Worm (Caenorhabditis elegans) whole organism, young adult: ENCODE measurements around the gene rpl-5.

ENCODE experiments used
- B0019.2 ChIP-seq: fragments of 200-800 bp; sonication (Bioruptor generic); conservative IDR thresholded peaks from 2 replicates; pipeline ENCODE4 v1.3.6; 2022; ENCODE audit warnings: missing genetic modification reagents, missing genetic modification characterization, missing compliant biosample characterization
- C06A6.2 ChIP-seq: fragments of 200-800 bp; sonication (Bioruptor generic); conservative IDR thresholded peaks from 2 replicates; pipeline ENCODE4 v1.3.6; 2022; ENCODE audit warnings: missing genetic modification characterization, missing compliant biosample characterization
- D2030.7 ChIP-seq: fragments of 200-800 bp; sonication (Bioruptor generic); IDR thresholded peaks from 2 replicates; pipeline ENCODE4 v1.3.6; 2022; ENCODE audit warnings: missing genetic modification reagents, missing genetic modification characterization, missing compliant biosample characterization
- F10E7.11 ChIP-seq: sonication (generic microtip); optimal IDR thresholded peaks from 2 replicates; lab custom pipeline; 2017; ENCODE audit warnings: mild to moderate bottlenecking, missing genetic modification characterization, moderate library complexity, missing compliant biosample characterization
- F23B12.7 ChIP-seq: sonication (generic microtip); optimal IDR thresholded peaks from 2 replicates; lab custom pipeline; 2017; ENCODE audit warnings: missing genetic modification characterization, mild to moderate bottlenecking, missing compliant biosample characterization, antibody characterized with exemption, moderate library complexity; ENCODE audit not compliant: insufficient read depth
- F39B2.1 ChIP-seq: fragments of 200-800 bp; sonication (Bioruptor generic); IDR thresholded peaks from 2 replicates; pipeline ENCODE4 v1.3.6; 2022; ENCODE audit warnings: missing genetic modification reagents, missing genetic modification characterization, missing compliant biosample characterization
- F57A8.1 ChIP-seq: fragments of 200-800 bp; sonication (Bioruptor generic); optimal IDR thresholded peaks from 2 replicates; lab custom pipeline; 2018; ENCODE audit warnings: mild to moderate bottlenecking, missing genetic modification characterization, moderate library complexity, missing compliant biosample characterization
- F57C9.4 ChIP-seq: sonication (generic microtip); optimal IDR thresholded peaks from 2 replicates; lab custom pipeline; 2017; ENCODE audit warnings: mild to moderate bottlenecking, missing genetic modification characterization, missing compliant biosample characterization
- T26A5.8 ChIP-seq: sonication (generic microtip); optimal IDR thresholded peaks from 2 replicates; lab custom pipeline; 2016; ENCODE audit warnings: missing genetic modification characterization, missing compliant biosample characterization
- Y53F4B.3 ChIP-seq: fragments of 200-800 bp; sonication (Bioruptor generic); IDR thresholded peaks from 2 replicates; pipeline ENCODE4 v1.3.6; 2022; ENCODE audit warnings: missing genetic modification reagents, missing genetic modification characterization, missing compliant biosample characterization
- Y53G8AR.9 ChIP-seq: fragments of 200-800 bp; sonication (Bioruptor generic); conservative IDR thresholded peaks from 2 replicates; pipeline ENCODE4 v1.3.6; 2022; ENCODE audit warnings: missing genetic modification reagents, missing genetic modification characterization, missing compliant biosample characterization
- Y56A3A.18 ChIP-seq: fragments of 200-800 bp; sonication (Bioruptor generic); IDR thresholded peaks from 2 replicates; pipeline ENCODE4 v1.3.6; 2022; ENCODE audit warnings: missing genetic modification reagents, missing genetic modification characterization, missing compliant biosample characterization
- Y67H2A.10 ChIP-seq: fragments of 200-800 bp; sonication (Bioruptor generic); conservative IDR thresholded peaks from 2 replicates; pipeline ENCODE4 v1.3.6; 2022; ENCODE audit warnings: missing genetic modification reagents, missing genetic modification characterization, missing compliant biosample characterization
- Y95B8A.8 ChIP-seq: fragments of 200-800 bp; sonication (Bioruptor generic); IDR thresholded peaks from 2 replicates; pipeline ENCODE4 v1.3.6; 2022; ENCODE audit warnings: missing genetic modification reagents, missing genetic modification characterization, missing compliant biosample characterization
- aptf-3 ChIP-seq: fragments of 200-800 bp; sonication (Bioruptor generic); IDR thresholded peaks from 2 replicates; pipeline ENCODE4 v1.3.6; 2022; ENCODE audit warnings: missing genetic modification characterization, missing compliant biosample characterization
- atf-7 ChIP-seq: sonication (generic microtip); optimal IDR thresholded peaks from 2 replicates; lab custom pipeline; 2017; ENCODE audit warnings: mild to moderate bottlenecking, missing genetic modification characterization, missing compliant biosample characterization
- attf-5 ChIP-seq: fragments of 200-800 bp; sonication (Bioruptor generic); optimal IDR thresholded peaks from 2 replicates; lab custom pipeline; 2018; ENCODE audit warnings: mild to moderate bottlenecking, missing genetic modification characterization, missing compliant biosample characterization
- ceh-100 ChIP-seq: fragments of 200-800 bp; sonication (Bioruptor generic); IDR thresholded peaks from 2 replicates; pipeline ENCODE4 v1.3.6; 2022; ENCODE audit warnings: missing genetic modification reagents, missing genetic modification characterization, missing compliant biosample characterization
- ceh-40 ChIP-seq: fragments of 200-800 bp; sonication (Bioruptor generic); IDR thresholded peaks from 2 replicates; pipeline ENCODE4 v1.3.6; 2022; ENCODE audit warnings: missing genetic modification characterization, missing compliant biosample characterization
- efl-1 ChIP-seq: fragments of 150-350 bp; optimal IDR thresholded peaks from 2 replicates; lab custom pipeline; 2014; ENCODE audit warnings: missing biosample characterization, missing genetic modification reagents, missing genetic modification characterization
- ets-4 ChIP-seq: fragments of 200-800 bp; sonication (Bioruptor generic); optimal IDR thresholded peaks from 2 replicates; lab custom pipeline; 2018; ENCODE audit warnings: mild to moderate bottlenecking, missing genetic modification characterization, missing compliant biosample characterization
- fkh-3 ChIP-seq: sonication (generic microtip); optimal IDR thresholded peaks from 2 replicates; lab custom pipeline; 2016; ENCODE audit warnings: mild to moderate bottlenecking, missing genetic modification characterization, missing compliant biosample characterization
- gei-17 ChIP-seq: fragments of 200-800 bp; sonication (Bioruptor generic); optimal IDR thresholded peaks from 2 replicates; lab custom pipeline; 2018; ENCODE audit warnings: mild to moderate bottlenecking, missing genetic modification characterization, missing compliant biosample characterization
- him-1 ChIP-seq: sonication (generic microtip); optimal IDR thresholded peaks from 2 replicates; lab custom pipeline; 2016; ENCODE audit warnings: missing genotype, missing genetic modification reagents, missing genetic modification characterization, missing compliant biosample characterization
- hlh-12 ChIP-seq: sonication (generic microtip); optimal IDR thresholded peaks from 2 replicates; lab custom pipeline; 2016; ENCODE audit warnings: missing genetic modification characterization, missing compliant biosample characterization
- hrde-1 ChIP-seq: sonication (generic microtip); optimal IDR thresholded peaks from 2 replicates; lab custom pipeline; 2016; ENCODE audit warnings: missing genetic modification characterization, mild to moderate bottlenecking, missing compliant biosample characterization, moderate library complexity, missing genotype, missing genetic modification reagents, borderline replicate concordance
- let-607 ChIP-seq, 2 experiments: fragments of 200-800 bp in 1 of 2; sonication (Bioruptor generic) in 1 of 2; sonication (generic microtip) in 1 of 2; optimal IDR thresholded peaks; 2 replicates each; lab custom pipeline; 2016 to 2018; ENCODE audit warnings: mild to moderate bottlenecking in 2 of 2, missing compliant biosample characterization in 2 of 2, missing genetic modification characterization in 2 of 2, moderate library complexity in 2 of 2, missing genotype in 1 of 2
- lin-35 ChIP-seq, 3 experiments: fragments of 150-350 bp in 2 of 3; sonication (generic microtip) in 1 of 3; optimal IDR thresholded peaks; 2 replicates each; lab custom pipeline; 2014 to 2018; ENCODE audit warnings: missing biosample characterization in 3 of 3, missing genetic modification characterization in 3 of 3, missing genetic modification reagents in 3 of 3
- lir-1 ChIP-seq: fragments of 200-800 bp; sonication (Bioruptor generic); conservative IDR thresholded peaks from 2 replicates; pipeline ENCODE4 v1.3.6; 2022; ENCODE audit warnings: missing genetic modification reagents, missing genetic modification characterization, missing compliant biosample characterization
- lsy-27 ChIP-seq: sonication (generic microtip); optimal IDR thresholded peaks from 2 replicates; lab custom pipeline; 2017; ENCODE audit warnings: missing genetic modification characterization, mild to moderate bottlenecking, missing compliant biosample characterization, antibody characterized with exemption, missing genotype, borderline replicate concordance; ENCODE audit not compliant: insufficient read depth
- madf-10 ChIP-seq: sonication (generic microtip); optimal IDR thresholded peaks from 2 replicates; lab custom pipeline; 2016; ENCODE audit warnings: mild to moderate bottlenecking, missing genetic modification characterization, missing compliant biosample characterization
- nfya-1 ChIP-seq: sonication (generic microtip); optimal IDR thresholded peaks from 2 replicates; lab custom pipeline; 2017; ENCODE audit warnings: antibody characterized with exemption, missing compliant biosample characterization, missing genetic modification characterization, borderline replicate concordance; ENCODE audit not compliant: insufficient read depth
- nfya-2 ChIP-seq: fragments of 200-800 bp; sonication (Bioruptor generic); IDR thresholded peaks from 2 replicates; pipeline ENCODE4 v1.3.6; 2022; ENCODE audit warnings: missing genetic modification reagents, missing genetic modification characterization, missing compliant biosample characterization
- nhr-90 ChIP-seq: sonication (generic microtip); optimal IDR thresholded peaks from 2 replicates; lab custom pipeline; 2016; ENCODE audit warnings: missing genotype, mild to moderate bottlenecking, missing genetic modification characterization, missing compliant biosample characterization
- pbrm-1 ChIP-seq: fragments of 200-800 bp; sonication (Bioruptor generic); IDR thresholded peaks from 2 replicates; pipeline ENCODE4 v1.3.6; 2022; ENCODE audit warnings: missing genetic modification reagents, missing genetic modification characterization, missing compliant biosample characterization
- rcor-1 ChIP-seq: fragments of 200-800 bp; sonication (Bioruptor generic); IDR thresholded peaks from 2 replicates; pipeline ENCODE4 v1.3.6; 2022; ENCODE audit warnings: missing genetic modification reagents, missing genetic modification characterization, missing compliant biosample characterization
- sdz-38 ChIP-seq: sonication (generic microtip); optimal IDR thresholded peaks from 2 replicates; lab custom pipeline; 2016; ENCODE audit warnings: missing genotype, missing genetic modification characterization, missing compliant biosample characterization
- snpc-4 ChIP-seq, 5 experiments: fragments of 150-350 bp in 1 of 5; sonication (generic microtip) in 4 of 5; optimal IDR thresholded peaks; 2 replicates each; lab custom pipeline; 2014 to 2018; ENCODE audit warnings: missing genetic modification characterization in 5 of 5, missing biosample characterization in 3 of 5, antibody characterized with exemption in 2 of 5, mild to moderate bottlenecking in 2 of 5, missing compliant biosample characterization in 2 of 5, missing genotype in 2 of 5, moderate library complexity in 2 of 5, missing genetic modification reagents in 1 of 5
- sptf-2 ChIP-seq: fragments of 200-800 bp; sonication (Bioruptor generic); optimal IDR thresholded peaks from 2 replicates; lab custom pipeline; 2018; ENCODE audit warnings: mild to moderate bottlenecking, missing genetic modification characterization, missing compliant biosample characterization
- tlf-1 ChIP-seq: fragments of 200-800 bp; sonication (Bioruptor generic); optimal IDR thresholded peaks from 2 replicates; lab custom pipeline; 2018; ENCODE audit warnings: mild to moderate bottlenecking, missing genetic modification characterization, missing compliant biosample characterization
- zfh-2 ChIP-seq: fragments of 200-800 bp; sonication (Bioruptor generic); conservative IDR thresholded peaks from 2 replicates; pipeline ENCODE4 v1.3.6; 2022; ENCODE audit warnings: missing genetic modification reagents, missing genetic modification characterization, missing compliant biosample characterization
- ztf-3 ChIP-seq: fragments of 200-800 bp; sonication (Bioruptor generic); optimal IDR thresholded peaks from 2 replicates; lab custom pipeline; 2018; ENCODE audit warnings: mild to moderate bottlenecking, missing genetic modification characterization, missing compliant biosample characterization

Gene rpl-5

DNA sequence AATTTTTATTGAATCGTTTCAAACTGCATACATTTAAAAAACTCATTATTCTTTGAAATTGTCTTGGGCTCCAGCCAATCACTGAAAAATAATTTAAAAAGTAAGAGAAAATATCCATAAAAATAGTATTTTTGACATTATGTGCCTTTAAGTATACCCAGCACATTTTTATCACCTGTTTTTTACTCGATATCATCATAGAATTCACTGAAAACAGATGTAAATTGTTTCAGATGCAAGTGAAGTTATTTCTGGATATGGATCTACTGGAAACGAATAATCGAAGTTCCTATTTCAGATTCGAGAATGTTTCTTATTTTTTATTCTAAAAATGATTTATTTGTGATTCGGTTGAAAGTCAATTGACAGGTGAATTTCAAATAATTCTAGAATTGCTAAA lies 15.2 kb upstream of the rpl-5 start:
- TF ChIP-seq zfh-2 (GFP tag; lab: Robert Waterston, UW) (no peak), Y95B8A.8 (GFP tag; lab: Robert Waterston, UW) (no peak), nfya-2 (no peak), T26A5.8 (tag; lab: Kevin White, UChicago) (no peak), ztf-3 (no peak), F57A8.1 (GFP tag; lab: Kevin White, UChicago) (no peak), nfya-1 (tag; lab: Kevin White, UChicago) (no peak), B0019.2 (no peak), nhr-90 (tag; lab: Kevin White, UChicago) (no peak), snpc-4 (GFP tag; optimal IDR thresholded peaks at IDR 0.05; lab: Kevin White, UChicago) (no peak), snpc-4 (tag; optimal IDR thresholded peaks at IDR 0.05; lab: Kevin White, UChicago) (no peak)
- TF ChIP-seq, all 124 proteins: peak for 0

DNA sequence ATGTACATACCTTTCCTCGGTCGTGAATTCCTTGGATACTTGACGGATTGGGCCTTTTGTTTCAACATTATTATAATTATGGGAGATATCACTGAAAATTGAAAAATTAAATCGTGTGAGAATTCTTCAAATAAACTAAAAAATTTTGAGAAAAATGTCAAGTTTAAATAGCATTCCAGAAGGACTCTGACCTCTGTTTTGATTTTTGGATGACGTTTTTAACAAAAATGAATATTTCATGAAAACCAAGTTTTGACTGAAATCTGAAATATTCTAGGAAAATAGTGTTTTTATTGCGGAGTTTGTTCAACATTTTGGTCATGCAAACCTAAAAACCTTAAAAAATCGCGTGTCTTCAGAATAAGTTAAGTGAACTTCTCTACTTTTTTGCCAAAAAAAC lies 13.6 kb upstream of the rpl-5 start, which contains the start of gene glb-27:
glb-27 (minus strand) TSS at position 101 of the 400 bp plus-strand sequence.
- no peak for TF ChIP-seq F39B2.1 (GFP tag; lab: Robert Waterston, UW)
- TF ChIP-seq fkh-3 (tag; lab: Kevin White, UChicago), result no peak
- no peak for TF ChIP-seq F10E7.11 (tag; lab: Kevin White, UChicago)
- no peak for TF ChIP-seq rcor-1 (GFP tag; lab: Robert Waterston, UW)
- TF ChIP-seq hrde-1, result no peak
- TF ChIP-seq ceh-100 (GFP tag; lab: Robert Waterston, UW), result no peak
- no peak for TF ChIP-seq him-1 (tag; lab: Kevin White, UChicago)
- no peak for TF ChIP-seq Y53G8AR.9
- no peak for TF ChIP-seq ets-4 (GFP tag; lab: Kevin White, UChicago)
- no peak for TF ChIP-seq let-607 (tag; optimal IDR thresholded peaks at IDR 0.05; lab: Kevin White, UChicago)
- no peak for TF ChIP-seq madf-10 (tag; lab: Kevin White, UChicago)
- TF ChIP-seq F57C9.4, result no peak
- no peak for TF ChIP-seq lin-35 (GFP tag; optimal IDR thresholded peaks at IDR 0.05; lab: Kevin White, UChicago)
- TF ChIP-seq snpc-4 (GFP tag; optimal IDR thresholded peaks at IDR 0.05; lab: Kevin White, UChicago), result no peak
- no peak for TF ChIP-seq snpc-4 (tag; optimal IDR thresholded peaks at IDR 0.05; lab: Kevin White, UChicago)
- no peak for TF ChIP-seq nfya-1 (tag; lab: Kevin White, UChicago)
- TF ChIP-seq Y56A3A.18 (GFP tag; lab: Robert Waterston, UW), result no peak
- TF ChIP-seq, all 124 proteins: peak for 0

ce11 chrII:8559188-8559587 lies 10.5 kb upstream of the rpl-5 start:
- TF ChIP-seq F23B12.7 (tag; lab: Kevin White, UChicago), result no peak
- no peak for TF ChIP-seq sptf-2
- TF ChIP-seq lir-1, result no peak
- TF ChIP-seq, all 124 proteins: peak for 0

- peak; percentile 98 for TF ChIP-seq pbrm-1 (GFP tag; lab: Robert Waterston, UW)
- peak; percentile 95 for TF ChIP-seq F23B12.7 (tag; lab: Kevin White, UChicago)
- TF ChIP-seq efl-1 (GFP tag; lab: Kevin White, UChicago), result peak; percentile 56
- no peak for TF ChIP-seq nfya-1 (tag; lab: Kevin White, UChicago)
- peak; percentile 92 for TF ChIP-seq rcor-1 (GFP tag; lab: Robert Waterston, UW)
- peak; percentile 95 for TF ChIP-seq C06A6.2
- no peak for TF ChIP-seq hlh-12
- peak; percentile 95 for TF ChIP-seq atf-7
- no peak for TF ChIP-seq aptf-3
- TF ChIP-seq D2030.7 (GFP tag; lab: Robert Waterston, UW), result no peak
- 0 out of 2 replicates have a peak, but pooled peaks have one; percentile 64 for TF ChIP-seq ceh-40
- no peak for TF ChIP-seq Y53F4B.3
- TF ChIP-seq gei-17 (GFP tag; lab: Kevin White, UChicago), result peak; percentile 82
- TF ChIP-seq Y56A3A.18 (GFP tag; lab: Robert Waterston, UW), result peak; percentile 77; the same call in 1 of the 2 replicates
- TF ChIP-seq attf-5, result peak; percentile 100
- TF ChIP-seq lsy-27 (tag; lab: Kevin White, UChicago), result no peak
- TF ChIP-seq tlf-1 (GFP tag; lab: Kevin White, UChicago), result peak; percentile 98
- TF ChIP-seq lir-1, result peak; percentile 97
- peak; percentile 94 for TF ChIP-seq Y67H2A.10
- no peak for TF ChIP-seq sdz-38 (tag; lab: Kevin White, UChicago)
Observed at ce11 chrII:8561227-8561626, 8.5 kb upstream of the rpl-5 start, which contains the start of gene iff-2. Gene iff-2, minus strand, starts transcription at chrII:8561367.
